Worm (Caenorhabditis elegans): Measurements from ENCODE around the gene twk-13.

DNA sequence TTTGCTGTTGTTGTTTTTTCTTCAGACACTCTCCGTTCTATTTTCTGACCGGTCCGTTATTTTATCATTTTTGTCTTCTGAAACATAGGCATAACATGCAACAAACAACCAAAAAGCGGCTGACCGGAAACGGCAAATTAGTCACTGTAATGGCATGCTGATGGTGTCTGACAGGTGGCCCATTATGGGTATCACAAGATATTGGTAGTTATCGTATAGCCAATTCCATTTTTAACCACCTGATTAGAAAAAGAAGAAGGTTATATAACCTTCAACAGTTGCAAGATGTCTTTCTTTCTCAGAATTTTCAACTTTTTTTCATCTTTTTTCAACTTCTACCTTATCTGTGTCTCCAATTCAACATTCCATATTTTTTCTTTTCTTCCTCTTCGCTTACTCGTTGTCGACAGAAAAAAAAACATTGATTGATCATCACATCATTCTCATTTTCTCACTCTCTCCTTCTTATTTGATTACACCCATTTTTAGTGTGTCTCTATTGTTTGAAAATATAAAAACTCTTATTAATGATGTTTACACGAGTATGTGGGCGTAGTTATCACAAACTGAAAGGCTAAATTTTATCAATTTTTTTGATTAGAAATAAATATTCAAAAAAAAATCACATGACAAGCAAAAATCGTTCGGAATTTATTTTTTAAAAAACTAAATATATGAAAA, 36.9 kb downstream of the twk-13 start:
- TF ChIP-seq ama-1 (optimal IDR thresholded peaks at IDR 0.05) = no peak
- no peak for TF ChIP-seq hnd-1 (tag; optimal IDR thresholded peaks at IDR 0.05)

Measured in whole organism, early embryonic.